Worm (Caenorhabditis elegans): ENCODE data around the gene cpf-2.

Gene cpf-2

DNA sequence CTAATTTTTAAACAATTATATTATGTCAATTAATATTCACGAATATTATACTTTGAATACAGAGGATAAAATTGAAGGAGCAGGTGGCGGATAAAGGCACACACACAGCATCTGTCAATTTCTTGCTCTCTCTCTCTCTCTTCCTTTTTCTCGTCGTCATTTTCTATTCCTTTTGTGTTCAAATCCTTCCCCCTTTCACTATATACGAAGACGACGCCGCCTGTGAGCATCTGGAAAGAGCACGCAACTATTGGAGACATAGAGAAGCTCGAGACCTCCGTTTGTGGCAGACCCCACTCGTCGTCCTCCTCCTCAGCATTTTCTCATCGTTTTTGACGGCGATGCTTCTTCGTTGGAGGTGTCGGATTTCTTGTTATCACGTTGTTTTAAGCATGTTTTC is 10.5 kb downstream of the cpf-2 start:
- TF ChIP-seq aptf-2 (GFP tag; conservative IDR thresholded peaks at IDR 0.05) (no peak), hmg-1.2 (GFP tag; IDR thresholded peaks at IDR 0.05) (peak; percentile 50; the same call in 1 of the 2 replicates), pha-4 (tag; optimal IDR thresholded peaks at IDR 0.05) (no peak), ceh-27 (GFP tag; optimal IDR thresholded peaks at IDR 0.05) (peak; percentile 9), zfh-2 (GFP tag; conservative IDR thresholded peaks at IDR 0.05) (peak; percentile 53; the same call in 1 of the 2 replicates)

DNA sequence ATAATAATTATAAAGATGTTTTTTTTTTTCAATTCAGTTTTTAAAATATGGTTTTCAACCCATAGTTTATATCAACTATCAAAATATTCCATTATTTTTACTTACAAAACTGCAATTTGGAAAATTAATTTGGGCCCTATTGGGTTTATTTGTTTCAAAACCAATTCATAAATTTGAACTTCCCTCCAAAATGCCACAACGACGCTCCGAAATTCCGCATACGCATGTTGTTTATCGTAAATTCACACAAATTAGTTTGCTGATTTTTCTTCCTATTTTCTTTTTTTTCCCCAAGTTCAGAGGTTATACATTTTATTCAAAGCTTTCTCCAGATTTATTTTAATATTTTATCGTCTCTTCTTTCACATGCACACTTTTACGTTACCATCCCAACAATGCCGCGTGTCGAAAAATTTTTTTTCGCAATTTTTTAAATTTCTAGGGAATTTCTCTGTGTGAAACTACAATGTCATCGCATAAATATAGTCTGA is 12.2 kb downstream of the cpf-2 start, which contains the start of gene F56A8.3:
F56A8.3 (plus strand) TSS at position 441 of the 491 bp plus-strand sequence.
- peak; percentile 83 for TF ChIP-seq dpl-1 (GFP tag; optimal IDR thresholded peaks at IDR 0.05)
- no peak for TF ChIP-seq rpc-1 (optimal IDR thresholded peaks at IDR 0.05)
- no peak for TF ChIP-seq rpc-1 (tag; optimal IDR thresholded peaks at IDR 0.05)
- TF ChIP-seq aptf-2 (GFP tag; conservative IDR thresholded peaks at IDR 0.05), result no peak
- TF ChIP-seq attf-3 (GFP tag; conservative IDR thresholded peaks at IDR 0.05), result peak; percentile 96
- TF ChIP-seq lin-54 (GFP tag; optimal IDR thresholded peaks at IDR 0.05), result peak; percentile 91
- peak; percentile 24 for TF ChIP-seq snpc-3.4 (tag; optimal IDR thresholded peaks at IDR 0.05)
- TF ChIP-seq lin-35 (GFP tag; optimal IDR thresholded peaks at IDR 0.05), result peak in 2 of 3 experiments; percentile 57 to 95
- peak; percentile 84 for TF ChIP-seq efl-1 (GFP tag; optimal IDR thresholded peaks at IDR 0.05)
- TF ChIP-seq madf-6 (GFP tag; IDR thresholded peaks at IDR 0.05), result no peak
- peak in 1 of 2 experiments; percentile 43 for TF ChIP-seq let-607 (tag; optimal IDR thresholded peaks at IDR 0.05)
- no peak for TF ChIP-seq madf-3 (GFP tag; IDR thresholded peaks at IDR 0.05)
- no peak for TF ChIP-seq aptf-3 (GFP tag; IDR thresholded peaks at IDR 0.05)

DNA sequence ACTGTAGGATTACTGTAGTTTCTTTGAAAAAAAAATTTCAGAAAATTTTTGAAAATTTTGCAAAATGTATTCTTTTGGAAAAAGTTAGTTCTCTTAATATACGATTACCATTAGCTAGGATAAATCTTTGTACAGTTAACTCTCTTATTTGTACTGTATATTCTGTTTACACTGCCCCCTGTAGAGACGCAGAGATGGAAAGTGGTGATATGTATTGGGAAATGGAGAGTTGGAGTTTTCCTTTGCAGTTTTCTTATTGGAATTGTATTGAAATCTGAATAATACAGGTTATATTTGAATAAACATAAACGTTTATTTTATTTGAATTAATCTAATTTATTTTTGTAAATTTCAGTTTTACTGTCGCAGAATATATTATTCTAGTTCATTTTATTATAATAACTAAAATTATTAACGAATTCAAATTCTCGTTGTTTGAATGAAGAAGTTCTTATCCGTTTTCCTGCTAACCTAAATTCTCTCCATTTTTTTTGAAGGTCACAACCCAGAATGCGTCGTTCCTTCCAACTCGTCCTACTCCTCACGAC is 14.4 kb downstream of the cpf-2 start, which contains the start of gene F56A8.9:
F56A8.9 (plus strand) TSS at position 498 of the 548 bp plus-strand sequence.
- TF ChIP-seq aptf-2 (GFP tag; conservative IDR thresholded peaks at IDR 0.05) (no peak), ccch-3 (GFP tag; optimal IDR thresholded peaks at IDR 0.05) (no peak), let-607 (tag; optimal IDR thresholded peaks at IDR 0.05) (peak in 1 of 2 experiments; percentile 73), F39B2.1 (GFP tag; IDR thresholded peaks at IDR 0.05) (no peak), F22D6.2 (tag; optimal IDR thresholded peaks at IDR 0.05) (no peak), ceh-40 (GFP tag; IDR thresholded peaks at IDR 0.05) (no peak), B0035.1 (tag; optimal IDR thresholded peaks at IDR 0.05) (no peak), rcor-1 (GFP tag; IDR thresholded peaks at IDR 0.05) (no peak), repo-1 (tag; optimal IDR thresholded peaks at IDR 0.05) (no peak), mes-4 (tag; optimal IDR thresholded peaks at IDR 0.05) (no peak), efl-1 (GFP tag; optimal IDR thresholded peaks at IDR 0.05) (no peak), F37B4.10 (GFP tag; IDR thresholded peaks at IDR 0.05) (no peak), hmg-1.2 (GFP tag; IDR thresholded peaks at IDR 0.05) (peak; percentile 42; the same call in 1 of the 2 replicates), nhr-179 (tag; optimal IDR thresholded peaks at IDR 0.05) (no peak), Y53G8AR.9 (GFP tag; conservative IDR thresholded peaks at IDR 0.05) (no peak)

DNA sequence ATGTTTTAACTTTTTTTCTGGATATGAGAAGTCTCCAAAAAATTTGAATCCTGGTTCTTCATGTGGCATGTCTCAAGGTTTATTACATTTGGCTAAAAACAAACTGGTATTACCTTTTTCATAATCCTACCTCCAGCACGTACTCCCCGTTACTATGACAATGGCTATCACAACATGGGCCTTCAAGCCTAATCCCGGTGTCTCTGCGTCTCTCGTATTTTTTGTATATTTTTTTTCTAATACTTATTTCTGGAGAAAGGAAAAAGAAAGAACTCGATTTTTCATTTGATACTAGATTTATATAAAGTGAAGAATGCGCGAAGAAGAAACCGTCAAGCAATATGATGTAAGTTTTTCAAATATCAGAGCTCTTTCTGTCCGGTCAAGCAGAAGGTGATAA is 22.4 kb downstream of the cpf-2 start, which contains the start of gene anoh-1:
anoh-1 (plus strand) TSS at position 301 of the 400 bp plus-strand sequence.
- TF ChIP-seq attf-5 (GFP tag; optimal IDR thresholded peaks at IDR 0.05) (no peak), Y56A3A.18 (GFP tag; IDR thresholded peaks at IDR 0.05) (no peak), fkh-3 (tag; optimal IDR thresholded peaks at IDR 0.05) (no peak), lir-1 (GFP tag; conservative IDR thresholded peaks at IDR 0.05) (no peak), nhr-80 (tag; optimal IDR thresholded peaks at IDR 0.05) (no peak), sptf-2 (GFP tag; optimal IDR thresholded peaks at IDR 0.05) (no peak), xnd-1 (tag; optimal IDR thresholded peaks at IDR 0.05) (no peak), akir-1 (GFP tag; optimal IDR thresholded peaks at IDR 0.05) (no peak), B0035.1 (tag; optimal IDR thresholded peaks at IDR 0.05) (no peak), efl-1 (GFP tag; optimal IDR thresholded peaks at IDR 0.05) (no peak), ztf-22 (GFP tag; optimal IDR thresholded peaks at IDR 0.05) (no peak), madf-10 (tag; optimal IDR thresholded peaks at IDR 0.05) (no peak), aptf-2 (GFP tag; conservative IDR thresholded peaks at IDR 0.05) (no peak)

Measured in whole organism, young adult.